Fruit fly (Drosophila melanogaster): ENCODE results near the gene Dci.

The Dci gene

DNA sequence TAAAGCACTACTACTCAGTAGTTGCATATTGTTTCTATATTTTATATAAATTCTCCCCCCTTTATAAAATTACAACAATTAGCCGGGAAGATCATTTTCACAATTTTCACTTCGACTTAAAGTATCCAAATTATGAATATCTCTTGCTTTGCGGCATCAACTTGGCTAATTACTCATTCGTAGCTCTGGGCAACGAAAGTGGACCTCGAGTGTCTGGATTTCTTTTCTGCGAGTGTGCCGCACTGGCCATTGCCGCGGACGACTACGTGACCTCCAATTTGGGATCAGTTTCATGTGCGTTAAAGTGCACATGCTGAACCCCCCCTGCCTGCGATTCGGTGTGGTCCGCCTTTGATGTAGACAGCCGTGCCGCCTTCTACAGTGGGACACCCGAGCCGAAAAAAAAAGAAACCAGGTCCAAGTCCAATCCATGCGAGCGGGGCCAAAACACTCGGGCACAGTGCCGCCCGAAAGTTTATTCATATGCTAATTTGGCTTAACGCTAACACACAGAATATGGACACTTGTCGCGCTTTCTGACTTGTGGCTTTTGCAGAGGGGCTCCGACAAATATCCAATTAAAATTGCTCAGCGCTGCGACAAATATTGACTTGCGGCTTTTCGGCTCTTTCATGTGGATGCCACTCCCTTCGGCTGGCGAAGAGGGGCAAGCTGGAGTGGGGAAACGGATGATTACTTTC, 32.6 kb upstream of the Dci start (continued):
- TF ChIP-seq pros (GFP tag; optimal IDR thresholded peaks at IDR 0.05) (no peak), NFAT (GFP tag; IDR thresholded peaks at IDR 0.05) (no peak), kay (GFP tag; optimal IDR thresholded peaks at IDR 0.05) (no peak), CG4404 (GFP tag; IDR thresholded peaks at IDR 0.05) (no peak), cwo (GFP tag; optimal IDR thresholded peaks at IDR 0.05) (no peak), CG10462 (GFP tag; optimal IDR thresholded peaks at IDR 0.05) (no peak), Med (GFP tag) (peak; percentile 21), kni (GFP tag; optimal IDR thresholded peaks at IDR 0.05) (peak; percentile 65), CG13424 (tag; optimal IDR thresholded peaks at IDR 0.05) (peak; percentile 46), CG14050 (GFP tag; IDR thresholded peaks at IDR 0.05) (peak; percentile 48; the same call in 2 of the 3 replicates), CG10543 (GFP tag; optimal IDR thresholded peaks at IDR 0.05) (no peak), seq (GFP tag; IDR thresholded peaks at IDR 0.05) (peak; percentile 46; the same call in 1 of the 2 replicates), CG14710 (tag; optimal IDR thresholded peaks at IDR 0.05) (no peak), pfk (GFP tag; optimal IDR thresholded peaks at IDR 0.05) (no peak), CG13287 (GFP tag; IDR thresholded peaks at IDR 0.05; ENCODE audit: partially characterized antibody) (no peak), Eip74EF (GFP tag; optimal IDR thresholded peaks at IDR 0.05) (no peak), jumu (GFP tag; optimal IDR thresholded peaks at IDR 0.05) (no peak), CG7839 (tag; optimal IDR thresholded peaks at IDR 0.05) (peak; percentile 28), ap (GFP tag; IDR thresholded peaks at IDR 0.05) (no peak), CG2889 (GFP tag; IDR thresholded peaks at IDR 0.05) (no peak), CG12104 (GFP tag; optimal IDR thresholded peaks at IDR 0.05) (no peak), ERR (GFP tag; optimal IDR thresholded peaks at IDR 0.05) (no peak), CG4820 (GFP tag; optimal IDR thresholded peaks at IDR 0.05) (no peak), CG8359 (GFP tag; optimal IDR thresholded peaks at IDR 0.05; ENCODE audit: borderline replicate concordance) (no peak), hb (GFP tag; IDR thresholded peaks at IDR 0.05; ENCODE audit: partially characterized antibody) (no peak), so (GFP tag; IDR thresholded peaks at IDR 0.05) (no peak), CG7928 (GFP tag; optimal IDR thresholded peaks at IDR 0.05) (no peak), eyg (GFP tag; optimal IDR thresholded peaks at IDR 0.05) (no peak), CG16815 (GFP tag; optimal IDR thresholded peaks at IDR 0.05) (no peak), sisA (GFP tag; IDR thresholded peaks at IDR 0.05) (peak; percentile 12; the same call in 1 of the 2 replicates), br (optimal IDR thresholded peaks at IDR 0.05) (no peak), sqz (GFP tag; optimal IDR thresholded peaks at IDR 0.05) (no peak), inv (GFP tag; IDR thresholded peaks at IDR 0.05; ENCODE audit: partially characterized antibody) (no peak), phol (tag; optimal IDR thresholded peaks at IDR 0.05) (peak; percentile 43), Hmx (GFP tag; optimal IDR thresholded peaks at IDR 0.05) (no peak), Sry-δ (GFP tag; optimal IDR thresholded peaks at IDR 0.05) (no peak), CG3065 (GFP tag; optimal IDR thresholded peaks at IDR 0.05) (no peak), Atf3 (GFP tag; optimal IDR thresholded peaks at IDR 0.05) (no peak), Neu2 (GFP tag; optimal IDR thresholded peaks at IDR 0.05; ENCODE audit: borderline replicate concordance) (no peak), jigr1 (GFP tag; IDR thresholded peaks at IDR 0.05) (no peak), Hmr (GFP tag; optimal IDR thresholded peaks at IDR 0.05) (no peak), stc (GFP tag; IDR thresholded peaks at IDR 0.05) (no peak), CG10366 (GFP tag; IDR thresholded peaks at IDR 0.05) (no peak), CG12942 (GFP tag; optimal IDR thresholded peaks at IDR 0.05) (no peak), ssp (GFP tag; IDR thresholded peaks at IDR 0.05) (no peak), CG8388 (GFP tag; optimal IDR thresholded peaks at IDR 0.05) (peak; percentile 59), knrl (GFP tag; IDR thresholded peaks at IDR 0.05; ENCODE audit: partially characterized antibody) (no peak), gem (tag; optimal IDR thresholded peaks at IDR 0.05) (peak; percentile 54), CG4707 (GFP tag; optimal IDR thresholded peaks at IDR 0.05) (no peak), CG43689 (GFP tag; IDR thresholded peaks at IDR 0.05) (no peak)

Data from whole organism, embryonic.